Fruit fly (Drosophila melanogaster): Measurements from ENCODE around the gene Jon65Aii.

The Jon65Aii gene

dm6 chr3L:6085157-6085556 is 33.0 kb downstream of the Jon65Aii start (continued):
- TF ChIP-seq CG7987 (GFP tag; optimal IDR thresholded peaks at IDR 0.05) = no peak
- no peak for TF ChIP-seq sens-2 (GFP tag; IDR thresholded peaks at IDR 0.05)
- peak; percentile 33 for TF ChIP-seq unpg (GFP tag; optimal IDR thresholded peaks at IDR 0.05)
- TF ChIP-seq p53 (GFP tag; optimal IDR thresholded peaks at IDR 0.05) = no peak
- no peak for TF ChIP-seq CG4730 (GFP tag; IDR thresholded peaks at IDR 0.05)
- TF ChIP-seq sim (GFP tag; IDR thresholded peaks at IDR 0.05) = no peak
- TF ChIP-seq CG4360 (GFP tag; IDR thresholded peaks at IDR 0.05) = peak; percentile 30; the same call in 1 of the 2 replicates
- no peak for TF ChIP-seq CG12744 (GFP tag; optimal IDR thresholded peaks at IDR 0.05)
- peak in 1 of 2 experiments; percentile 42 for TF ChIP-seq Hr51 (GFP tag; optimal IDR thresholded peaks at IDR 0.05)
- peak; percentile 24 for TF ChIP-seq Sox102F (GFP tag; optimal IDR thresholded peaks at IDR 0.05)
- peak; percentile 60 for TF ChIP-seq CG11504 (tag; optimal IDR thresholded peaks at IDR 0.05)
- peak; percentile 22 for TF ChIP-seq gcm (GFP tag; optimal IDR thresholded peaks at IDR 0.05)
- TF ChIP-seq CG12236 (GFP tag; optimal IDR thresholded peaks at IDR 0.05) = no peak
- TF ChIP-seq da (GFP tag; optimal IDR thresholded peaks at IDR 0.05) = no peak
- peak; percentile 58 for TF ChIP-seq CG2712 (tag; optimal IDR thresholded peaks at IDR 0.05)
- TF ChIP-seq CG7839 (tag; optimal IDR thresholded peaks at IDR 0.05) = peak; percentile 50
- TF ChIP-seq CG14710 (tag; optimal IDR thresholded peaks at IDR 0.05) = peak; percentile 19
- peak; percentile 3 for TF ChIP-seq CG10209 (GFP tag; optimal IDR thresholded peaks at IDR 0.05)
- peak; percentile 23 for TF ChIP-seq sqz (GFP tag; optimal IDR thresholded peaks at IDR 0.05)
- TF ChIP-seq peb (GFP tag; IDR thresholded peaks at IDR 0.05) = no peak
- peak; percentile 13 for TF ChIP-seq az2 (GFP tag; optimal IDR thresholded peaks at IDR 0.05)
- TF ChIP-seq Fer1 (GFP tag; optimal IDR thresholded peaks at IDR 0.05) = peak; percentile 52
- no peak for TF ChIP-seq esg (GFP tag; conservative IDR thresholded peaks at IDR 0.05)
- TF ChIP-seq Lpt (GFP tag; optimal IDR thresholded peaks at IDR 0.05) = no peak
- TF ChIP-seq CG34422 (GFP tag; IDR thresholded peaks at IDR 0.05) = no peak
- TF ChIP-seq lab (GFP tag; optimal IDR thresholded peaks at IDR 0.05) = peak; percentile 7
- TF ChIP-seq Dbx (GFP tag; IDR thresholded peaks at IDR 0.05) = no peak
- TF ChIP-seq Hmr (GFP tag; optimal IDR thresholded peaks at IDR 0.05) = peak; percentile 36
- TF ChIP-seq CG17186 (GFP tag; optimal IDR thresholded peaks at IDR 0.05) = no peak
- peak; percentile 30 for TF ChIP-seq dmrt11E (tag; optimal IDR thresholded peaks at IDR 0.05)
- TF ChIP-seq tap (tag; optimal IDR thresholded peaks at IDR 0.05) = no peak
- TF ChIP-seq phol (tag; optimal IDR thresholded peaks at IDR 0.05) = peak; percentile 17
- TF ChIP-seq trem (tag; optimal IDR thresholded peaks at IDR 0.05) = peak; percentile 29
- peak; percentile 22 for TF ChIP-seq fd96Cb (tag; optimal IDR thresholded peaks at IDR 0.05)
- TF ChIP-seq CG3281 (GFP tag; optimal IDR thresholded peaks at IDR 0.05) = peak; percentile 20
- TF ChIP-seq Bteb2 (GFP tag; optimal IDR thresholded peaks at IDR 0.05) = no peak
- TF ChIP-seq grau (tag; optimal IDR thresholded peaks at IDR 0.05) = peak; percentile 48
- TF ChIP-seq CG11560 (tag; IDR thresholded peaks at IDR 0.05) = no peak
- TF ChIP-seq Bgb (GFP tag; IDR thresholded peaks at IDR 0.05; ENCODE audit: partially characterized antibody) = no peak
- TF ChIP-seq CHES-1-like (GFP tag; optimal IDR thresholded peaks at IDR 0.05) = no peak
- peak; percentile 50 for TF ChIP-seq CG18262 (tag; optimal IDR thresholded peaks at IDR 0.05)
- TF ChIP-seq CG10654 (GFP tag; optimal IDR thresholded peaks at IDR 0.05) = no peak
- no peak for TF ChIP-seq Adf1 (GFP tag; IDR thresholded peaks at IDR 0.05)
- peak; percentile 63 for TF ChIP-seq gem (tag; optimal IDR thresholded peaks at IDR 0.05)
- TF ChIP-seq CG12391 (tag; optimal IDR thresholded peaks at IDR 0.05) = peak; percentile 40
- TF ChIP-seq CG13296 (GFP tag; optimal IDR thresholded peaks at IDR 0.05) = no peak
- no peak for TF ChIP-seq sima (GFP tag; optimal IDR thresholded peaks at IDR 0.05)
- no peak for TF ChIP-seq zen (tag; optimal IDR thresholded peaks at IDR 0.05)
- peak; percentile 63 for TF ChIP-seq CG2678 (tag; optimal IDR thresholded peaks at IDR 0.05)
- TF ChIP-seq Meics (GFP tag; optimal IDR thresholded peaks at IDR 0.05) = peak; percentile 47
- TF ChIP-seq Xrp1 (GFP tag; IDR thresholded peaks at IDR 0.05) = 0 out of 2 replicates have a peak, but pooled peaks have one; percentile 23

Measured in whole organism, embryonic.